Fruit fly (Drosophila melanogaster): ENCODE results near the gene pasi1.

The pasi1 gene

dm6 chr3R:17759773-17760476 is 35.0 kb upstream of the pasi1 start (continued):
- TF ChIP-seq cwo (GFP tag; optimal IDR thresholded peaks at IDR 0.05) (peak; percentile 57), Hmr (GFP tag; optimal IDR thresholded peaks at IDR 0.05) (peak; percentile 34), CG34376 (GFP tag; optimal IDR thresholded peaks at IDR 0.05) (peak; percentile 39), inv (GFP tag; IDR thresholded peaks at IDR 0.05; ENCODE audit: partially characterized antibody) (no peak), HmgZ (tag; optimal IDR thresholded peaks at IDR 0.05) (peak; percentile 2), crol (GFP tag; IDR thresholded peaks at IDR 0.05) (peak; percentile 63), sd (tag; optimal IDR thresholded peaks at IDR 0.05) (peak; percentile 69), CG7987 (GFP tag; optimal IDR thresholded peaks at IDR 0.05) (peak; percentile 4), GATAe (GFP tag; conservative IDR thresholded peaks at IDR 0.05) (peak; percentile 78), Rfx (GFP tag; IDR thresholded peaks at IDR 0.05) (0 out of 2 replicates have a peak, but pooled peaks have one; percentile 31), en (GFP tag; optimal IDR thresholded peaks at IDR 0.05) (no peak), CG3281 (GFP tag; optimal IDR thresholded peaks at IDR 0.05) (peak; percentile 27), sug (tag; optimal IDR thresholded peaks at IDR 0.05) (peak; percentile 83), CG15514 (GFP tag; optimal IDR thresholded peaks at IDR 0.05) (peak; percentile 29), Meics (GFP tag; optimal IDR thresholded peaks at IDR 0.05) (peak; percentile 1), CG2678 (tag; optimal IDR thresholded peaks at IDR 0.05) (peak; percentile 40), lab (GFP tag; optimal IDR thresholded peaks at IDR 0.05) (peak; percentile 67), Doc3 (GFP tag; IDR thresholded peaks at IDR 0.05; ENCODE audit: partially characterized antibody) (no peak), CG12071 (GFP tag; optimal IDR thresholded peaks at IDR 0.05) (peak; percentile 59), CG6272 (GFP tag; IDR thresholded peaks at IDR 0.05) (no peak), CG13624 (GFP tag; optimal IDR thresholded peaks at IDR 0.05) (no peak), CG9797 (GFP tag; optimal IDR thresholded peaks at IDR 0.05) (no peak), CG13296 (GFP tag; optimal IDR thresholded peaks at IDR 0.05) (peak; percentile 14), CG10543 (GFP tag; optimal IDR thresholded peaks at IDR 0.05) (peak; percentile 49), Med (GFP tag) (peak; percentile 57), Hr78 (GFP tag; optimal IDR thresholded peaks at IDR 0.05) (peak in 1 of 2 experiments; percentile 82), CG32772 (GFP tag; IDR thresholded peaks at IDR 0.05) (no peak), danr (GFP tag; IDR thresholded peaks at IDR 0.05) (no peak), grn (GFP tag; optimal IDR thresholded peaks at IDR 0.05) (peak; percentile 85)

DNA sequence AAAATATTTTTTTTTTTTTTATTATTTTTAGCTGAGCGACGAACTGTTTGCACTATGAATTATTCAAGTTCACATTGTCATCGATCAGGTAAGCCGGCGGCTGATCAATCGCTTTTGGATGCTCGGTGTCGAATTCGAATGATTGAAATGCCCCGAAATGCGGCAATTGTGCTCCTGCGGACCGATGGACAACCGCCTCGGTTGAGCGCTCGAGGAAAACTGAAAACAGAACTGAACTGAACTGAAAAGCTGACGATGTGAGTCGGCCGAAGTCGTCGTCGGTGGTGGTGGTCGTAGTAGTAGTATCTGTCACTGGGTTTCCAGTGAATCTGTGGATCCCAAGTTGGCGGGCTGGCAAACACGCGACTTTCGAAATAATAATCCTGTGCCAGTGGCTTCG is 32.6 kb upstream of the pasi1 start:
- TF ChIP-seq cad (GFP tag; optimal IDR thresholded peaks at IDR 0.05) (no peak), CG7357 (GFP tag; IDR thresholded peaks at IDR 0.05) (no peak), Rx (GFP tag; IDR thresholded peaks at IDR 0.05) (no peak), Jarid2 (GFP tag; optimal IDR thresholded peaks at IDR 0.05) (peak; percentile 33), CG9876 (GFP tag; optimal IDR thresholded peaks at IDR 0.05) (no peak), zen (tag; optimal IDR thresholded peaks at IDR 0.05) (no peak), kah (GFP tag; optimal IDR thresholded peaks at IDR 0.05) (no peak), Vsx1 (GFP tag; optimal IDR thresholded peaks at IDR 0.05) (no peak), Doc2 (GFP tag; IDR thresholded peaks at IDR 0.05) (no peak), E2f2 (GFP tag; IDR thresholded peaks at IDR 0.05) (no peak), CHES-1-like (GFP tag; optimal IDR thresholded peaks at IDR 0.05) (no peak), sens (GFP tag) (no peak), ATbp (GFP tag; optimal IDR thresholded peaks at IDR 0.05) (no peak), Med (GFP tag) (peak; percentile 65), z (GFP tag; IDR thresholded peaks at IDR 0.05) (no peak), Deaf1 (tag; optimal IDR thresholded peaks at IDR 0.05) (peak; percentile 86)

All from whole organism, embryonic.